Worm (Caenorhabditis elegans) whole organism, young adult: ENCODE measurements around the gene E02H4.7.

Experiments used
- snpc-4 ChIP-seq, 5 experiments: fragments of 150-350 bp in 1 of 5; sonication (generic microtip) in 4 of 5; optimal IDR thresholded peaks; 2 replicates each; lab custom pipeline; 2014 to 2018; ENCODE audit warnings: missing genetic modification characterization in 5 of 5, missing biosample characterization in 3 of 5, antibody characterized with exemption in 2 of 5, mild to moderate bottlenecking in 2 of 5, missing compliant biosample characterization in 2 of 5, missing genotype in 2 of 5, moderate library complexity in 2 of 5, missing genetic modification reagents in 1 of 5
- somi-1 ChIP-seq: fragments of 200-800 bp; sonication (Bioruptor generic); optimal IDR thresholded peaks from 2 replicates; lab custom pipeline; 2018; ENCODE audit warnings: mild to moderate bottlenecking, missing genetic modification characterization, missing compliant biosample characterization

DNA sequence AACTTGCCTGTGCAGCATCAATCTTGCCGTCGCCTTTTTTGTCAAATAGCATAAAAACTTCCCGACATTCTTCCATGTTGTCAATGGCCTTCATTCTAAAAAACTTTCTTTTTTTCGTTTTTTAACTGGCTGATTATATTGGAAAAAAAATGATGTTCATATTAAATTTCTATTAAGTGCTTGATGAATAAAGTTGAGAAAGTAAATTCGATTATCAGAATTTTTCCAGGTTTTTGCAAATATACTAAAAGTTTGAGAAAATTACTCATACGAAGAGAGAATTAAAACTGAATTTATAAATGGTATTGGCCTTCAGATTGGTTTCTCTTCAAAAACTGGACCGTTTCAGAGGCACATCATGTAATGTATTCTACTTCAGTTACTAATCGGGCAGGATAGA lies 9.6 kb upstream of the E02H4.7 start, which contains the start of gene mlc-6:
- TF ChIP-seq snpc-4 (GFP tag; optimal IDR thresholded peaks at IDR 0.05; lab: Kevin White, UChicago) (no peak), snpc-4 (tag; optimal IDR thresholded peaks at IDR 0.05; lab: Kevin White, UChicago) (no peak), somi-1 (GFP tag; lab: Kevin White, UChicago) (no peak)
